Fruit fly (Drosophila melanogaster): ENCODE results near the gene Hibch.

Gene Hibch

DNA sequence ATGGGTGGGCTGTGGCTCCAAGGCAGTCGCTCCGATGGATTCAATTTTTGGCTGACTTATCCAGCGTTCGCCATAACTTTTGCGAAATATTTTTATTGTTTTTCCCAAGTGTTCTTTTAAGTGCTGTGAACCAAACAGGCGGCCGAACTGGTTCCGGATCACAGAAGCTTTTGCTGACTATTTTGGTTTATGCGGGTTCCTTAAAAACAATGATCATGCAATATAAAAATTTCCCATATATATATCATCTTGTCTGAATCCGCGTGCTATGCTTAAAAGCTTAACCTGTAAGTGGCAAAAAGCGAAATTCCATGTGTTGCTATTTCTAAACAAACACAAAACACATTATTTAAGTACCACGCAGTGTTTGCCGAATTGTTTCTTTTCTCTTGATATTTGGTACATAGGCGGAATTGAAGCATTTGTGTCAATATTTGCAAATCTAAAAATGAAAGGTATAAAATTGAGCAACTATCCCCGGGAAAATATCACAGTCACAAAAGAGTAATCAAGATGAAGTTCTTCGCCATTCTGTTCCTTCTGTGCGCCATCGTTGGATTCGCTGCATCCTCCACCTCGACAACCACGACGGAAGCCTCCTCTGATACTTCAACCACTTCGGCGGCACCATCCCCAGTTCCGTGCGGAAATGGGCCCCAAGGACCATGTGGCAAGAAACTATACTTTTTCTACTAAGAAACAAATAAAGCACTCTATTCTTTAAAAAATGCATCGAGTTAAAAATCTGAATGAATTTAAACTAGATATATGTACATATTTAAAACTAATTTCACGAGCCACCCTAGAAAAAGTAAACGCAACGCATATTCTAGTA is 36.9 kb upstream of the Hibch start, which contains the start of the genes CG6276 and CG44040 (continued):
- TF ChIP-seq Usf (GFP tag; optimal IDR thresholded peaks at IDR 0.05), result peak; percentile 11
- TF ChIP-seq tna (GFP tag; IDR thresholded peaks at IDR 0.05; ENCODE audit: partially characterized antibody), result no peak
- peak; percentile 22 for TF ChIP-seq crc (GFP tag; optimal IDR thresholded peaks at IDR 0.05)
- TF ChIP-seq Doc3 (GFP tag; IDR thresholded peaks at IDR 0.05; ENCODE audit: partially characterized antibody), result no peak
- TF ChIP-seq Rx (GFP tag; IDR thresholded peaks at IDR 0.05), result no peak
- TF ChIP-seq sc (optimal IDR thresholded peaks at IDR 0.05), result no peak
- TF ChIP-seq sc (GFP tag; optimal IDR thresholded peaks at IDR 0.05), result no peak
- TF ChIP-seq hth (optimal IDR thresholded peaks at IDR 0.05), result no peak
- TF ChIP-seq CG12071 (GFP tag; optimal IDR thresholded peaks at IDR 0.05), result peak; percentile 21
- TF ChIP-seq CG18262 (tag; optimal IDR thresholded peaks at IDR 0.05), result peak; percentile 48
- peak; percentile 13 for TF ChIP-seq CG8944 (GFP tag; optimal IDR thresholded peaks at IDR 0.05)
- TF ChIP-seq CG14441 (GFP tag; IDR thresholded peaks at IDR 0.05), result peak; percentile 59
- TF ChIP-seq otp (GFP tag; IDR thresholded peaks at IDR 0.05), result 0 out of 3 replicates have a peak, but pooled peaks have one; percentile 23
- TF ChIP-seq PHDP (tag; optimal IDR thresholded peaks at IDR 0.05), result peak; percentile 27
- TF ChIP-seq Dref (GFP tag; IDR thresholded peaks at IDR 0.05), result no peak
- no peak for TF ChIP-seq gsb (GFP tag; IDR thresholded peaks at IDR 0.05)
- TF ChIP-seq grn (GFP tag; optimal IDR thresholded peaks at IDR 0.05), result no peak
- peak; percentile 34 for TF ChIP-seq CG12744 (GFP tag; optimal IDR thresholded peaks at IDR 0.05)
- no peak for TF ChIP-seq CG2889 (GFP tag; IDR thresholded peaks at IDR 0.05)
- TF ChIP-seq fd64A (GFP tag; optimal IDR thresholded peaks at IDR 0.05), result peak; percentile 39
- TF ChIP-seq CG10267 (tag; optimal IDR thresholded peaks at IDR 0.05), result peak; percentile 13
- TF ChIP-seq ftz-f1 (GFP tag; optimal IDR thresholded peaks at IDR 0.05), result no peak
- TF ChIP-seq ara (GFP tag; IDR thresholded peaks at IDR 0.05), result 0 out of 2 replicates have a peak, but pooled peaks have one; percentile 4
- TF ChIP-seq lilli (GFP tag; optimal IDR thresholded peaks at IDR 0.05), result peak; percentile 64
- TF ChIP-seq pum (GFP tag; optimal IDR thresholded peaks at IDR 0.05), result peak; percentile 33
- peak; percentile 5 for TF ChIP-seq oc (tag; optimal IDR thresholded peaks at IDR 0.05)
- TF ChIP-seq CG8765 (GFP tag; IDR thresholded peaks at IDR 0.05), result no peak; the same call in 1 of the 2 replicates
- no peak for TF ChIP-seq CG18011 (GFP tag; optimal IDR thresholded peaks at IDR 0.05)
- peak; percentile 36 for TF ChIP-seq Hr3 (GFP tag; optimal IDR thresholded peaks at IDR 0.05)
- TF ChIP-seq toy (GFP tag; IDR thresholded peaks at IDR 0.05), result no peak
- TF ChIP-seq CG4730 (GFP tag; IDR thresholded peaks at IDR 0.05), result no peak
- TF ChIP-seq gcm (GFP tag; optimal IDR thresholded peaks at IDR 0.05), result peak; percentile 40
- TF ChIP-seq GATAe (GFP tag; conservative IDR thresholded peaks at IDR 0.05), result no peak
- peak; percentile 68 for TF ChIP-seq CG32532 (GFP tag; IDR thresholded peaks at IDR 0.05)
- no peak for TF ChIP-seq CG5953 (GFP tag; IDR thresholded peaks at IDR 0.05)
- TF ChIP-seq CrebB (tag; optimal IDR thresholded peaks at IDR 0.05), result no peak
- TF ChIP-seq CG1233 (GFP tag; optimal IDR thresholded peaks at IDR 0.05), result peak; percentile 41
- TF ChIP-seq Pdp1 (GFP tag; optimal IDR thresholded peaks at IDR 0.05), result peak; percentile 34 to 48
- peak; percentile 92 for TF ChIP-seq Ets65A (GFP tag)
- TF ChIP-seq dmrt11E (tag; optimal IDR thresholded peaks at IDR 0.05), result no peak
- peak; percentile 6 for TF ChIP-seq schlank (tag; optimal IDR thresholded peaks at IDR 0.05)
- peak; percentile 24 for TF ChIP-seq Fer2 (tag; optimal IDR thresholded peaks at IDR 0.05)
- peak; percentile 37 for TF ChIP-seq gro (GFP tag; optimal IDR thresholded peaks at IDR 0.05)
- no peak for TF ChIP-seq Opbp (GFP tag; IDR thresholded peaks at IDR 0.05; ENCODE audit: partially characterized antibody)
- peak; percentile 72 for TF ChIP-seq Meics (GFP tag; optimal IDR thresholded peaks at IDR 0.05)
- no peak for TF ChIP-seq CG14860 (GFP tag; IDR thresholded peaks at IDR 0.05; ENCODE audit: partially characterized antibody)
- TF ChIP-seq Dip2 (GFP tag; IDR thresholded peaks at IDR 0.05), result no peak
- no peak; the same call in 2 of the 3 replicates for TF ChIP-seq B-H1 (GFP tag; IDR thresholded peaks at IDR 0.05)
- no peak for TF ChIP-seq pita (GFP tag; optimal IDR thresholded peaks at IDR 0.05)
- TF ChIP-seq unc-4 (GFP tag; IDR thresholded peaks at IDR 0.05; ENCODE audit: partially characterized antibody), result no peak
